Fruit fly (Drosophila melanogaster) whole organism: ENCODE data around the gene stg.

Experiments
- CG8478 ChIP-seq: fragments of >200 bp; optimal IDR thresholded peaks from 2 replicates; lab custom pipeline; 2018; ENCODE audit warnings: inconsistent platforms
- Dll ChIP-seq: fragments of >200 bp; optimal IDR thresholded peaks from 2 replicates; lab custom pipeline; 2017
- EcR ChIP-seq, 2 experiments: fragments of >200 bp; optimal IDR thresholded peaks; 2 replicates each; lab custom pipeline; 2017; ENCODE audit warnings: missing biosample characterization in 2 of 2, missing genetic modification characterization in 2 of 2, missing genetic modification reagents in 2 of 2
- pan ChIP-seq: fragments of >200 bp; optimal IDR thresholded peaks from 2 replicates; lab custom pipeline; 2017
- psq ChIP-seq: fragments of >200 bp; optimal IDR thresholded peaks from 2 replicates; lab custom pipeline; 2017
- usp ChIP-seq: fragments of >200 bp; optimal IDR thresholded peaks from 2 replicates; lab custom pipeline; 2017; ENCODE audit warnings: missing biosample characterization, missing genetic modification characterization, mixed read lengths

Gene stg

DNA sequence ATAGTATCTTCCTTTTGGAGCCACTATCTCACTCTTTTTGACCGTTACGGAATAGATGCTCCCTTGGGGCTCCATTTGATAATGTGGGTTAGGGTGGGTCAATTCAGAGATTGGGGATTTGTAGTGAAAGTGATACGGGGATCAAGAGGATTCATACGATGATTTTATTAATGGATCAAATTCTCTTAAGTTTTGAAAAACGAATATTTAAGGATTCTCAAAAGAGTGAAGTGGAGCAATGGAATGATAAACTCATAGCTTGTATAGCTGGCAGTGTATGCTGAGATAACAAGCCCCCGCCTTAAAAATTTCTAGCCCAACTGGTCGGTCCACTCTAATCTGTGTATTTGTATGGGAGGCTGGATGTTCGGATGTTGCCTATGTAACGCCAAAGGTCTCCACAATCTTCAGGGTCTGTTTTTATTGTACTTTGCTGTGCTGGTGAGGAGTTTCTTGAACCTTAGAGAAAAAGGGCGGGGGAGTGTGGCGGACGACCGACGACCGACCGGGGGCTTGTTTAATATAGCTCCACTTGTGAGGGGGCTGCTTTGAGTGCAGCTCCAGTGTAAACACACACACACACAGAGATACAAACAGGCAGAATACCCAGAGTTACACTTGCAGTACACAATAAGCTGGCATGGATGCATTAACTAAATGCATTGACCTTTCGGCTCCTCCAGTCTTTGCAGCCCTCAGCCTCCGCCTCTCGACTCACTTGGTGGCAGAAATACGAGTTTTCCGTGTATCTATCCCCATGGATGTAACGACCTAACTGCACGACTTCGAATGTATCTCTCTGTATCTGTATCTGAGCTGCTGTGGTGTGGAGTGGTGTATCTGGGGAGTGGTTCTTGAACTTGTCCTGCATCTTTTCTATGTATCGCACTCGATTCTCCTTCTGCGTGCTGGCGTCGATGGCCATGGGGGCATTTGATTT, 25.3 kb upstream of the stg start:
- no peak for TF ChIP-seq Dll (lab: Kevin White, UChicago)
- no peak for TF ChIP-seq pan (lab: Kevin White, UChicago)
- peak in 1 of 2 experiments; percentile 94 for TF ChIP-seq EcR (GFP tag; optimal IDR thresholded peaks at IDR 0.05; lab: Kevin White, UChicago)
- no peak for TF ChIP-seq psq (lab: Kevin White, UChicago)

DNA sequence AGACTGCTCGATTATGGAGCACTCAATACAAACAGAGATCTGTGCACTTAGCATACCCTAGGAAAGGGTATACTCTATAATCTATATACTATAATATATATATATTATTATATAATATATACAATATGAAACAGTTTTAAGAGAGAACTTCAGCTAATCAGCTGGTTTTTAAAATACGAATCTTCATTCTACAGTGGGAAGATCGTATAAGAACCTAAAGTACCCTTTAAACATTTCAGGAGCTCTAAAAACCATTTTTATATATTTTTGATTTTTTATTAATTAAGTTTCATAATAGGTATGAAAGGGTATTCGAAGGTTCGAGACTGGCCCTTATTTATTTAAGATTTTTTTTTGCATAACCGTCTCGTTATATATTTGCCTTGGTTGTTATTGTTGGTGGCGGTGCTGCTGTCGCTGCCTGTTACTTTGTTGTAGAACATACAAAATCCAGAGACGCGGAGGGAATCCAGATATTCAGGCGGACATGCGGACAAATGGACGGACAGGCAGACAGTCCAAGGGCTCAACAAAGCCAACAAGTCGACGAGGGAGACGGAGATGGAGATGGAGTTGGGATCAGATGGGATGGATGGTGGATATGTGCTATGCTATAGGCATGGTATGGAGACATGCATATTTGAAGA, 24.1 kb upstream of the stg start:
- TF ChIP-seq psq (lab: Kevin White, UChicago) (no peak), pan (lab: Kevin White, UChicago) (peak; percentile 49), EcR (GFP tag; optimal IDR thresholded peaks at IDR 0.05; lab: Kevin White, UChicago) (no peak)

DNA sequence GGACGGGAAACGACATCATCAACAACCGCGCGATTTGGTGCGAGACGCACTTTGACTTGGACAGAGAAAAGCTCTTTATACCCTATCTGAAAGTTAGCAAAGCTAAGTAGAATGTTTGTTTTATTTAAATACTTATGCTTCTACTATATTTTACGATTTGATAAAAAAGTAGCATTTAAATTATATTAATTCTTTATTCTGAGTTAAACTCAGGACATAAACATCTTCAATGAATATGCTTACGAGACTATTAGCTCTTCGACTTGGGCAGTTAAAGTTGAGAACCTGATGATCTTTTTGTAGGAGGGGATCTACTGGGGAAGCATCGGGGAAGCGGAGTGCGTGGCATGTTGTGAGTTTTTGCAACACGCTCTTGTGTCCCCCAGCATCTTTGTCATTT, 22.1 kb upstream of the stg start:
- TF ChIP-seq EcR (GFP tag; optimal IDR thresholded peaks at IDR 0.05; lab: Kevin White, UChicago) (no peak), usp (GFP tag; lab: Kevin White, UChicago) (no peak)

DNA sequence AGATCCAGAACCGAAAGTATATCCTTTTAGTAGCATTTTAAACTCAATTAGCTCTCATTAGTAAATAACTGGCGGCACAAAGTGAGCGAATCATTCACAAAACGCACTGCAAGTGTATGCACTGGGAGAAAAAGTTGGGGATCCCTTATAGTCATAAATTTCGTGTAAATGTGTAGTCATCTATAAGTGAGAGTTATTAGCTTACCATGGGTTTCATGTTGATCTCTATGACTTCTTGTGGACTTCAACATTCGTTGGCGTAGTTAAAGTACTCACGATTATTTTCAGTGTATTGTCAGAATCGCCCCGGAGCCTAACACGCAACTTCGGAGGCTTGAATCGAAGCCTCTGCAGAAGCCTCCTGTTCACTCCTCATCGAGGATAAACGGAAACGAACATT, 21.4 kb upstream of the stg start:
- no peak for TF ChIP-seq psq (lab: Kevin White, UChicago)
- TF ChIP-seq EcR (GFP tag; optimal IDR thresholded peaks at IDR 0.05; lab: Kevin White, UChicago) = no peak
- no peak for TF ChIP-seq Dll (lab: Kevin White, UChicago)
- no peak for TF ChIP-seq usp (GFP tag; lab: Kevin White, UChicago)

DNA sequence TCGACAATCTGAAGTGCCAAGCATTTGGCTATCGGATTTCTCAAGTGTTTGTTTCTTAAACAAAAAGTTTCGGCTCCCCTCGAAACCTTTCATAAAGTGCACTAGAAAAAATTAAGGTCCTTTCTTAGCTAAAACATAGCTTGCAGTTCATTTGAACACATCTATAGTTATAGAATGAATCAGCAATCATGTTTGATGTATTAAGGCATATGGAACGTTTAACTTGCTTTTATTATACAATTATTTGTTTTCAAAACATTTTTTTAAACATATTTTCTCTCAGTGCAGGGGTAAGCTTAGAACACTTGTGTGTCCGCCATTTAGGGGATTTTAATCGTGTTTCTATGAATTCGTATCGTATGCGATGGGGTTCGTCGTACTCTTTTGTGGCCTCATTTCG, 19.0 kb upstream of the stg start:
- TF ChIP-seq usp (GFP tag; lab: Kevin White, UChicago) (no peak), Dll (lab: Kevin White, UChicago) (no peak), EcR (GFP tag; optimal IDR thresholded peaks at IDR 0.05; lab: Kevin White, UChicago) (no peak), psq (lab: Kevin White, UChicago) (no peak), pan (lab: Kevin White, UChicago) (no peak), CG8478 (lab: Kevin White, UChicago) (no peak)

DNA sequence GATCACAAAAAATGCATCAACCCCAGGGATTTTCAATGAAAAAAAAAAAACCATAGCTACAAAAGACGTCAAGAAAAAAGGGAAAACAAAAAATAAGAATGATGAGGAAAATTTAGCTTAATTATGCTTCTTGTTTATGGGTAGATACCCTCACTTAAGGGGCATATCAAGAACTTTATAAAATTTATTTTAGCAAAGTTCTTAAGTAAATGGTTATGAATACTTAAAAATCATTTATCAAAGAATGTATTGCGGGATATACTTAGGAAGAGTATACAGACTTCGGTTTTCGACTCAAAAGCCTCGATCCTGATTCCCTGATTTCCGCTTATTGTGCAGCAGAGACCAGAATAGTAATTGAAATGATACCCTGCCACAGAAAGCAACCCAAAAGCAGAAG, 17.4 kb upstream of the stg start:
- no peak for TF ChIP-seq CG8478 (lab: Kevin White, UChicago)
- no peak for TF ChIP-seq usp (GFP tag; lab: Kevin White, UChicago)
- TF ChIP-seq psq (lab: Kevin White, UChicago) = no peak
- no peak for TF ChIP-seq Dll (lab: Kevin White, UChicago)
- no peak for TF ChIP-seq EcR (GFP tag; optimal IDR thresholded peaks at IDR 0.05; lab: Kevin White, UChicago)
- TF ChIP-seq pan (lab: Kevin White, UChicago) = no peak

DNA sequence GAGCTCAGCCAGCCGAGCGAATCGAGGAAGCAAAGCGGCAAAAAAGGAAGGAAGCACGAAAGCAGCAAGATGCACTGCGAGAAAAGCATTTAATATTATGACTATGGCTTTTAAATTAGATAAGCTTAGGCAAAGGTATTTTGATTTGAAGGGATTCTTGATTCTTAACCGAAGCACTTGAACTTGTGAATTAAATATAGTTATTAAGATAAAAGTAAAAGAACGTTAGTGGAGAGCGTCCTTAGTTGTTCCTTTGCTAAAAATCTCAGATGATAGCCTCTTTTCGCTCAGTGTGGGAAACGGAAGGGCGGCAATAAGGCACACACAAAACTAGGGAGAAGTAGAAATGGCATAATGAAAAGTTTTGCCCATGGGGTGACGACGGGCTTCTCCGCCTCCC, 13.6 kb upstream of the stg start:
- TF ChIP-seq Dll (lab: Kevin White, UChicago) (no peak), CG8478 (lab: Kevin White, UChicago) (no peak), usp (GFP tag; lab: Kevin White, UChicago) (no peak), EcR (GFP tag; optimal IDR thresholded peaks at IDR 0.05; lab: Kevin White, UChicago) (no peak), pan (lab: Kevin White, UChicago) (no peak), psq (lab: Kevin White, UChicago) (no peak)

DNA sequence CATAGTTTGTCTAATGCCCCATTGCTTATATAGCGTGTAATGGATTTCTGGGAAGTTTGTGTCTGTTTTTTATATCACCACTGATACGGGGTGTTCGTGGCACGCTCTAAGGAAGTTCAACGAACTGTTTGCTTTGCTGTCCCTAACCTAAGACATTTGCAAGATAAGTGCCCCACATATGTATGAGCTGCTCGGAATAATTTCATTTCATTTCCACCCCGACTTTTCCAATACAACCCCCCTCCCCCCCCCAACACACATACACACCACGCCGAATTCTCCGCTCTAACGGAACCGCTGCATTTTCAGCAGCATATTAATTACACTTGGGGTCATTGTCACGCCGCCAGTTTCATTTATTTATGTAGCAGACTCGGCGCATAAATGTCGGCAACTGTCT, 12.5 kb upstream of the stg start:
- no peak for TF ChIP-seq Dll (lab: Kevin White, UChicago)
- no peak for TF ChIP-seq psq (lab: Kevin White, UChicago)
- TF ChIP-seq usp (GFP tag; lab: Kevin White, UChicago) = no peak
- TF ChIP-seq EcR (GFP tag; optimal IDR thresholded peaks at IDR 0.05; lab: Kevin White, UChicago) = no peak
- TF ChIP-seq pan (lab: Kevin White, UChicago) = no peak
- TF ChIP-seq CG8478 (lab: Kevin White, UChicago) = no peak

DNA sequence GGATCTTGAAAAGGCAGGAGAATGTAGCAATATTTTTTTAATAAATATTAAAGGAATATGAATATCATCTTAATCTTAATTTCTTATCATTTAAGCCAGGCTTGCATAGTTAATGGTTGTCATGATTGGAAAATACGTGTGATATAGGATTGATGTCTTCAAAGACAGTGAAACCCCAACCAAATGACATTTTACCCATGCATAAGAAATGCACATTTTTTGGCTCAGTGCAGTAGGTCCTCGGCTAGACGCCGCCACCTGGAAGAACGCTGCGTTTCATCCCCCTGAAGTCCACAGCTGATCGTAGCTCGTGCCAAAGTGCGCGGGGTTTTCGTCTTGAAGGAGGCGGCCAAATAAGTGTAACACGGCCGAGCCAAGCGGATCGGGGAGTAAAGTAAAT, 11.0 kb upstream of the stg start:
- TF ChIP-seq pan (lab: Kevin White, UChicago) (no peak), usp (GFP tag; lab: Kevin White, UChicago) (no peak), EcR (GFP tag; optimal IDR thresholded peaks at IDR 0.05; lab: Kevin White, UChicago) (no peak), psq (lab: Kevin White, UChicago) (no peak), CG8478 (lab: Kevin White, UChicago) (no peak), Dll (lab: Kevin White, UChicago) (no peak)

DNA sequence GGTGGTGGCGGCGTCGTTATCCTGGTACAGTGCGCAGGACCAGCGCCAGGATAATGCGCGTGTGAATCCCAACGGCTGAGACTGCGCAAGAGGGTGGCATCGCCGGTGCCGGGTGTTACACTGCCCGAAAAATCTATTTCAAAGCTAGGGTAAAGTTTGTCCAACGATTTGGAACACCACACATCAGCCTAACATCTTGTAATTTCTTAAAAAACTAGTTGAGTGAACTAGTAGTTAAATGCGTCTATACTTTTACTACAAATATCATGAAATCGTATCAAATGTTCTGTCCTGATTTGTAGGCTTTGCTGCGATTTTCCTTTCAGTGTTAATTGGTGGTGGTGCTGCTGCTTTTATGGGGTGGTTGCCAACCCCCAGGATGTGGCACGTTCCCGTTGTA, 9.5 kb upstream of the stg start:
- TF ChIP-seq pan (lab: Kevin White, UChicago) = no peak
- no peak for TF ChIP-seq psq (lab: Kevin White, UChicago)

DNA sequence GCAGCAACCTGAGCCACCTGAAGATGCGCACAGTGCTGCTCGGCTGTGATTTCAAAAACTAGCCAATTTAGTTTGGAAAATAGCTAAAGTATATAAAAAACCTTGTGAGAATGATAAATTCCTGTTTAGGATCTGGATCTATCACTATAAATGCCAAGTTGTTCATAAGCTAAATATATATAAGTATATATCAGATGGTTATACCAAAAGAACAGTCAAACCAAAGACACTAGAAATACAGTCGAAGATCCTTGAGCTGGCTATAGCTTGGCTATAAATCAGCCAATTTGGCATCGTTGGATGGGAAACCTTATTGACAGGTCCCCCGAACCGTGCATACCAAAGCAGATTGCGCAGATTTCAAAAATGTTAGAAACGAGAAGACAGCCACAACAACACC, 7.7 kb upstream of the stg start:
- TF ChIP-seq EcR (GFP tag; optimal IDR thresholded peaks at IDR 0.05; lab: Kevin White, UChicago) = no peak
- no peak for TF ChIP-seq Dll (lab: Kevin White, UChicago)
- TF ChIP-seq CG8478 (lab: Kevin White, UChicago) = no peak
- TF ChIP-seq psq (lab: Kevin White, UChicago) = no peak
- no peak for TF ChIP-seq usp (GFP tag; lab: Kevin White, UChicago)
- TF ChIP-seq pan (lab: Kevin White, UChicago) = no peak

DNA sequence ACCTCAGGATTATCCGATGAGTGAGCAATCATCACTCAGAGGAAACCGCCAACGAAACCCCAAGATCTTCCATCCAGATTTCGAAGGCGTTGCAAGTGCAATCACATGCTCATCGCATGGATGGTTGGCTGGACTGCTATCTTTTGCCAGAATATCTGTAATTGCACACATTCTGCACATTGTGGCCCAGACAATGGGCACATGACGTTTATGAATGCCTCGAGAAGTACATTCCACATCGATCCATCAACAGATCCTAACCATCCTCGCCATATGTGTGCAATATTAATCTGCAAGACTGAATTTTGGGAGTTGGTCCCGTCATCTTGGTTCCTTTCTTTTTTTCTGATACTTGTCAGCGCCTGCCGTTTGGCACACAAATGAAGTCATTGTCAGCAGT, 6.9 kb upstream of the stg start:
- TF ChIP-seq usp (GFP tag; lab: Kevin White, UChicago) (no peak), CG8478 (lab: Kevin White, UChicago) (no peak), psq (lab: Kevin White, UChicago) (no peak), EcR (GFP tag; optimal IDR thresholded peaks at IDR 0.05; lab: Kevin White, UChicago) (no peak), Dll (lab: Kevin White, UChicago) (no peak), pan (lab: Kevin White, UChicago) (no peak)
